Worm (Caenorhabditis elegans) whole organism, mixed stage, embryonic: ENCODE data around the gene Y32H12A.1.

Experiments
- M03D4.4 ChIP-seq: sonication (generic microtip); optimal IDR thresholded peaks from 2 replicates; lab custom pipeline; 2017; ENCODE audit warnings: mild to moderate bottlenecking, missing genetic modification characterization, missing compliant biosample characterization
- blmp-1 ChIP-seq: fragments of 150-350 bp; optimal IDR thresholded peaks from 2 replicates; lab custom pipeline; 2014; ENCODE audit warnings: missing biosample characterization, missing genetic modification characterization
- ceh-39 ChIP-seq: fragments of 150-350 bp; optimal IDR thresholded peaks from 2 replicates; lab custom pipeline; 2014; ENCODE audit warnings: missing biosample characterization, missing genetic modification characterization
- ces-1 ChIP-seq: fragments of 150-350 bp; optimal IDR thresholded peaks from 2 replicates; lab custom pipeline; 2014; ENCODE audit warnings: missing biosample characterization, missing genetic modification reagents, missing genetic modification characterization
- drap-1 ChIP-seq: fragments of 200-800 bp; sonication (Bioruptor generic); optimal IDR thresholded peaks from 3 replicates; lab custom pipeline; 2018; ENCODE audit warnings: mild to moderate bottlenecking, missing genetic modification characterization, missing compliant biosample characterization
- elt-1 ChIP-seq: sonication (generic microtip); optimal IDR thresholded peaks from 2 replicates; lab custom pipeline; 2017; ENCODE audit warnings: missing genetic modification characterization, mild to moderate bottlenecking, missing compliant biosample characterization, antibody characterized with exemption, moderate library complexity, borderline replicate concordance; ENCODE audit not compliant: insufficient read depth
- elt-3 ChIP-seq: fragments of 150-350 bp; optimal IDR thresholded peaks from 2 replicates; lab custom pipeline; 2014; ENCODE audit warnings: missing biosample characterization, missing genetic modification characterization
- flh-1 ChIP-seq: fragments of 200-800 bp; sonication (Bioruptor generic); optimal IDR thresholded peaks from 2 replicates; lab custom pipeline; 2018; ENCODE audit warnings: mild to moderate bottlenecking, missing genetic modification characterization, moderate library complexity, missing compliant biosample characterization
- ham-2 ChIP-seq: fragments of 200-800 bp; sonication (Bioruptor generic); optimal IDR thresholded peaks from 2 replicates; lab custom pipeline; 2018; ENCODE audit warnings: mild to moderate bottlenecking, missing genetic modification characterization, missing compliant biosample characterization
- hlh-1 ChIP-seq: fragments of 150-350 bp; optimal IDR thresholded peaks from 2 replicates; lab custom pipeline; 2014; ENCODE audit warnings: missing biosample characterization, missing genetic modification reagents, missing genetic modification characterization
- lin-13 ChIP-seq: fragments of 150-350 bp; optimal IDR thresholded peaks from 2 replicates; lab custom pipeline; 2014; ENCODE audit warnings: missing biosample characterization, missing genetic modification characterization
- lin-32 ChIP-seq: fragments of 200-800 bp; sonication (Bioruptor generic); optimal IDR thresholded peaks from 2 replicates; lab custom pipeline; 2018; ENCODE audit warnings: mild to moderate bottlenecking, missing genetic modification characterization, missing compliant biosample characterization
- lsy-2 ChIP-seq: fragments of 150-350 bp; optimal IDR thresholded peaks from 2 replicates; lab custom pipeline; 2014; ENCODE audit warnings: missing biosample characterization, missing genetic modification characterization
- mab-5 ChIP-seq: fragments of 150-350 bp; optimal IDR thresholded peaks from 2 replicates; lab custom pipeline; 2014; ENCODE audit warnings: missing biosample characterization, missing genetic modification characterization
- mep-1 ChIP-seq: fragments of 150-350 bp; optimal IDR thresholded peaks from 2 replicates; lab custom pipeline; 2017; ENCODE audit warnings: missing biosample characterization, missing genetic modification reagents, missing genetic modification characterization, inconsistent platforms
- mls-2 ChIP-seq: sonication (generic microtip); optimal IDR thresholded peaks from 2 replicates; lab custom pipeline; 2016; ENCODE audit warnings: mild to moderate bottlenecking, missing genetic modification characterization, moderate library complexity, missing compliant biosample characterization
- nhr-12 ChIP-seq: fragments of 150-350 bp; optimal IDR thresholded peaks from 2 replicates; lab custom pipeline; 2014; ENCODE audit warnings: missing biosample characterization, missing genetic modification characterization
- nhr-2 ChIP-seq: fragments of 150-350 bp; optimal IDR thresholded peaks from 2 replicates; lab custom pipeline; 2014; ENCODE audit warnings: missing biosample characterization, missing genetic modification characterization
- pha-4 ChIP-seq: fragments of 150-350 bp; optimal IDR thresholded peaks from 2 replicates; lab custom pipeline; 2018; ENCODE audit warnings: missing biosample characterization, missing genetic modification reagents, missing genetic modification characterization
- sem-2 ChIP-seq: fragments of 200-800 bp; sonication (Bioruptor generic); optimal IDR thresholded peaks from 2 replicates; lab custom pipeline; 2018; ENCODE audit warnings: mild to moderate bottlenecking, missing genetic modification characterization, missing compliant biosample characterization
- snpc-4 ChIP-seq: fragments of 150-350 bp; optimal IDR thresholded peaks from 2 replicates; lab custom pipeline; 2014; ENCODE audit warnings: missing biosample characterization, missing genetic modification characterization
- sptf-1 ChIP-seq: sonication (generic microtip); optimal IDR thresholded peaks from 2 replicates; lab custom pipeline; 2017; ENCODE audit warnings: mild to moderate bottlenecking, missing genetic modification characterization, moderate library complexity, missing compliant biosample characterization
- tbx-8 ChIP-seq: fragments of 200-800 bp; sonication (Bioruptor generic); optimal IDR thresholded peaks from 2 replicates; lab custom pipeline; 2018; ENCODE audit warnings: mild to moderate bottlenecking, missing genetic modification characterization, moderate library complexity, missing compliant biosample characterization
- unc-120 ChIP-seq: sonication (generic microtip); optimal IDR thresholded peaks from 2 replicates; lab custom pipeline; 2017; ENCODE audit warnings: missing genetic modification characterization, missing compliant biosample characterization; ENCODE audit not compliant: poor library complexity, severe bottlenecking
- unc-39 ChIP-seq: fragments of 150-350 bp; optimal IDR thresholded peaks from 2 replicates; lab custom pipeline; 2014; ENCODE audit warnings: missing biosample characterization, missing genetic modification characterization
- unc-62 ChIP-seq: fragments of 150-350 bp; optimal IDR thresholded peaks from 2 replicates; lab custom pipeline; 2014; ENCODE audit warnings: missing biosample characterization, missing genetic modification reagents, missing genetic modification characterization
- zip-8 ChIP-seq: fragments of 150-350 bp; optimal IDR thresholded peaks from 2 replicates; lab custom pipeline; 2014; ENCODE audit warnings: missing biosample characterization, missing genetic modification characterization
- ztf-11 ChIP-seq: fragments of 150-350 bp; optimal IDR thresholded peaks from 2 replicates; lab custom pipeline; 2014; ENCODE audit warnings: missing biosample characterization, missing genetic modification characterization

Y32H12A.1 gene

ce11 chrIII:5361909-5362308 lies at the start of gene Y32H12A.1:
Gene Y32H12A.1, plus strand, starts transcription at chrIII:5362209.
- TF ChIP-seq drap-1 (GFP tag; lab: Kevin White, UChicago) (no peak), pha-4 (tag; lab: Kevin White, UChicago) (no peak), sptf-1 (tag; lab: Kevin White, UChicago) (no peak)
- TF ChIP-seq, all 35 proteins: peak for 0

ce11 chrIII:5318610-5319009 lies 43.4 kb upstream of the Y32H12A.1 start:
- TF ChIP-seq elt-1 (tag; lab: Kevin White, UChicago) (no peak), ceh-39 (tag; lab: Kevin White, UChicago) (no peak), mab-5 (no peak), elt-3 (tag; lab: Kevin White, UChicago) (no peak), hlh-1 (tag; lab: Kevin White, UChicago) (no peak), ces-1 (GFP tag; lab: Kevin White, UChicago) (no peak), mep-1 (no peak), flh-1 (GFP tag; lab: Kevin White, UChicago) (no peak)

- TF ChIP-seq mls-2 (tag; lab: Kevin White, UChicago) (no peak), sem-2 (GFP tag; lab: Kevin White, UChicago) (no peak), M03D4.4 (tag; lab: Kevin White, UChicago) (no peak), lsy-2 (tag; lab: Kevin White, UChicago) (no peak), hlh-1 (tag; lab: Kevin White, UChicago) (no peak), blmp-1 (tag; lab: Kevin White, UChicago) (no peak), snpc-4 (tag; lab: Kevin White, UChicago) (no peak), lin-13 (tag; lab: Kevin White, UChicago) (no peak)
Observed at ce11 chrIII:5321661-5322060, 40.3 kb upstream of the Y32H12A.1 start, which contains the start of gene F52C9.3. Gene F52C9.3, plus strand, starts transcription at chrIII:5321885.

- TF ChIP-seq lsy-2 (tag; lab: Kevin White, UChicago) (no peak), M03D4.4 (tag; lab: Kevin White, UChicago) (no peak), unc-120 (tag; lab: Kevin White, UChicago) (no peak)
Observed at ce11 chrIII:5326323-5326722, 35.7 kb upstream of the Y32H12A.1 start, which contains the start of gene sorf-2. Gene sorf-2, plus strand, starts transcription at chrIII:5326623.

- no peak for TF ChIP-seq ztf-11
- no peak for TF ChIP-seq lin-32 (GFP tag; lab: Kevin White, UChicago)
- TF ChIP-seq ham-2 = no peak
- no peak for TF ChIP-seq flh-1 (GFP tag; lab: Kevin White, UChicago)
- no peak for TF ChIP-seq lsy-2 (tag; lab: Kevin White, UChicago)
- no peak for TF ChIP-seq ceh-39 (tag; lab: Kevin White, UChicago)
- TF ChIP-seq ces-1 (GFP tag; lab: Kevin White, UChicago) = no peak
- no peak for TF ChIP-seq lin-13 (tag; lab: Kevin White, UChicago)
- TF ChIP-seq tbx-8 (GFP tag; lab: Kevin White, UChicago) = no peak
- no peak for TF ChIP-seq drap-1 (GFP tag; lab: Kevin White, UChicago)
- no peak for TF ChIP-seq nhr-12 (tag; lab: Kevin White, UChicago)
- no peak for TF ChIP-seq unc-62 (GFP tag; lab: Kevin White, UChicago)
- TF ChIP-seq mab-5 = no peak
- no peak for TF ChIP-seq elt-3 (tag; lab: Kevin White, UChicago)
- TF ChIP-seq, all 35 proteins: peak for 0
Observed at ce11 chrIII:5329372-5329771, 32.6 kb upstream of the Y32H12A.1 start.

- TF ChIP-seq hlh-1 (tag; lab: Kevin White, UChicago) (peak; percentile 9), drap-1 (GFP tag; lab: Kevin White, UChicago) (no peak), unc-120 (tag; lab: Kevin White, UChicago) (peak; percentile 20)
Observed at ce11 chrIII:5334517-5335049, 27.4 kb upstream of the Y32H12A.1 start.

- TF ChIP-seq nhr-2 (tag; lab: Kevin White, UChicago) (no peak), tbx-8 (GFP tag; lab: Kevin White, UChicago) (no peak), nhr-12 (tag; lab: Kevin White, UChicago) (no peak), blmp-1 (tag; lab: Kevin White, UChicago) (no peak), flh-1 (GFP tag; lab: Kevin White, UChicago) (no peak), zip-8 (tag; lab: Kevin White, UChicago) (no peak), unc-120 (tag; lab: Kevin White, UChicago) (no peak), sem-2 (GFP tag; lab: Kevin White, UChicago) (no peak), pha-4 (tag; lab: Kevin White, UChicago) (no peak), sptf-1 (tag; lab: Kevin White, UChicago) (no peak), ztf-11 (no peak), unc-39 (tag; lab: Kevin White, UChicago) (no peak)
Observed at ce11 chrIII:5338787-5339186, 23.2 kb upstream of the Y32H12A.1 start.
